Worm (Caenorhabditis elegans): ENCODE data around the gene M04D8.7.

ce11 chrIII:10060573-10060972, 23.3 kb downstream of the M04D8.7 start, which contains the start of gene T16G12.13:
- TF ChIP-seq nhr-21 (tag; optimal IDR thresholded peaks at IDR 0.05) (no peak), unc-39 (tag; optimal IDR thresholded peaks at IDR 0.05) (no peak), nhr-237 (tag; optimal IDR thresholded peaks at IDR 0.05) (no peak), peb-1 (tag; optimal IDR thresholded peaks at IDR 0.05) (no peak), elt-1 (tag; optimal IDR thresholded peaks at IDR 0.05) (no peak), ceh-16 (tag; optimal IDR thresholded peaks at IDR 0.05) (no peak), unc-62 (GFP tag; optimal IDR thresholded peaks at IDR 0.05) (no peak), mdl-1 (tag; optimal IDR thresholded peaks at IDR 0.05) (no peak), nhr-11 (tag; optimal IDR thresholded peaks at IDR 0.05) (no peak), ZK546.5 (tag; optimal IDR thresholded peaks at IDR 0.05) (no peak), R02D3.7 (tag; optimal IDR thresholded peaks at IDR 0.05) (no peak)
